Fruit fly (Drosophila melanogaster): ENCODE results near the gene ATP6AP2.

The ATP6AP2 gene

DNA sequence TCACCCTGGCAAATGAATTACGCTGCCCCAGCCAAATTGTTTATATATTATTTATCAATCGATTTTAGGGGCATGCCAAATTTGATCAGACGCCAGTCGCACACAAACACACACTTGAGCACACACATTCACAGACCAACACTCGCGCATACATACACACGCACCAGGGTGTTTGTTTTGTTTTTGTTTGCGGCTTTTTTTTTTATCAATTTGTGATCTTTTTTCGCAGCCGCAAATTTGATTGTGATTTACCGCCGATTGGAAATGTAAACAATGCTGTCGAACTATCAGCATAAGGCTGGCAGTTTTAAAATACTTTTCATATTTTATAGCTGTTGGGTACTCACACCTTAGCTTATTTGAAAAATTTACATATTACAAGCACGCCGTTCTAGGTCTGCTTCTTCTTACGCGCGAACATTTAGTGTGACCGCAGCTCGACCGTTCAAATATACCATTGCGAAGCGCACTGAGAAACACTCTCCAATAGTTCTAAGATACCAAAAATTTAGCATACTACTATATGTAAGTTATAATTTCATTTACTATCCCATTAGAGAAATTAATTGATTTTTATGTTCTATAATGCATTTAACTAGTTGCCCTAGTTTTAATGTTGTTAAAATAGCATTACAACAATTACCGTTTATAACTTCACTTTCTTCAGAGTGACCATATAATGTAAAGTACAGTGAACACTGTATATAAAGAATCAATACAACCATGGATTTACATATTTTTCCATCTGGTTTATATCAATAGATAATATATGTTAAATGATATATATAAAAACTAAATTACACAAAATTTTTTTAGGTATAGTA, 23.0 kb upstream of the ATP6AP2 start, which contains the start of gene pum:
Gene pum (minus strand): TSS at position 415 of the 824 bp plus-strand sequence.
- TF ChIP-seq Ada2b (GFP tag; IDR thresholded peaks at IDR 0.05) (peak; percentile 37; the same call in 1 of the 2 replicates), zen (tag; optimal IDR thresholded peaks at IDR 0.05) (peak; percentile 59), HLHmδ (GFP tag; optimal IDR thresholded peaks at IDR 0.05) (no peak), CG3407 (GFP tag; optimal IDR thresholded peaks at IDR 0.05) (no peak), fd96Cb (tag; optimal IDR thresholded peaks at IDR 0.05) (peak; percentile 21), rib (GFP tag; IDR thresholded peaks at IDR 0.05) (no peak), CG8924 (tag; optimal IDR thresholded peaks at IDR 0.05) (peak; percentile 75), gfzf (GFP tag; optimal IDR thresholded peaks at IDR 0.05) (peak; percentile 90), vnd (GFP tag; IDR thresholded peaks at IDR 0.05; ENCODE audit: partially characterized antibody) (no peak), dm (GFP tag; optimal IDR thresholded peaks at IDR 0.05) (peak; percentile 75), mirr (GFP tag; optimal IDR thresholded peaks at IDR 0.05) (no peak), CG3995 (GFP tag; optimal IDR thresholded peaks at IDR 0.05) (no peak), gcm (GFP tag; optimal IDR thresholded peaks at IDR 0.05) (peak; percentile 5), nom (GFP tag; optimal IDR thresholded peaks at IDR 0.05) (peak; percentile 85), CG13775 (GFP tag; optimal IDR thresholded peaks at IDR 0.05) (peak; percentile 18), CG17328 (GFP tag; IDR thresholded peaks at IDR 0.05) (peak; percentile 27; the same call in 1 of the 2 replicates), CG16779 (GFP tag; IDR thresholded peaks at IDR 0.05) (no peak), lmd (GFP tag; IDR thresholded peaks at IDR 0.05) (peak; percentile 8; the same call in 1 of the 2 replicates), CG10565 (GFP tag; optimal IDR thresholded peaks at IDR 0.05) (no peak), CG34422 (GFP tag; IDR thresholded peaks at IDR 0.05) (peak; percentile 77; the same call in 1 of the 3 replicates), Dp (GFP tag; optimal IDR thresholded peaks at IDR 0.05) (peak; percentile 65), Ets65A (GFP tag) (no peak), CG1647 (GFP tag; optimal IDR thresholded peaks at IDR 0.05) (no peak), unpg (GFP tag; optimal IDR thresholded peaks at IDR 0.05) (peak; percentile 38), Stat92E (GFP tag; optimal IDR thresholded peaks at IDR 0.05) (no peak), CG12391 (tag; optimal IDR thresholded peaks at IDR 0.05) (peak; percentile 57), CG9437 (GFP tag; optimal IDR thresholded peaks at IDR 0.05) (peak; percentile 45), CG33213 (GFP tag; optimal IDR thresholded peaks at IDR 0.05) (no peak), NC2β (GFP tag; optimal IDR thresholded peaks at IDR 0.05) (peak; percentile 10), stwl (tag; optimal IDR thresholded peaks at IDR 0.05) (peak; percentile 57), E2f1 (GFP tag; IDR thresholded peaks at IDR 0.05) (peak; percentile 38; the same call in 1 of the 2 replicates), CG8388 (GFP tag; optimal IDR thresholded peaks at IDR 0.05) (peak; percentile 24), CG30431 (GFP tag; optimal IDR thresholded peaks at IDR 0.05) (no peak), Opbp (GFP tag; IDR thresholded peaks at IDR 0.05; ENCODE audit: partially characterized antibody) (peak; percentile 53; the same call in 1 of the 3 replicates), Max (GFP tag; optimal IDR thresholded peaks at IDR 0.05) (peak; percentile 44), Meics (GFP tag; optimal IDR thresholded peaks at IDR 0.05) (peak; percentile 53), CG1602 (GFP tag; optimal IDR thresholded peaks at IDR 0.05) (peak; percentile 30), eve (GFP tag; optimal IDR thresholded peaks at IDR 0.05) (no peak), Chrac-16 (GFP tag; optimal IDR thresholded peaks at IDR 0.05) (peak; percentile 22), Hr3 (GFP tag; optimal IDR thresholded peaks at IDR 0.05) (peak; percentile 36), Atf6 (GFP tag; IDR thresholded peaks at IDR 0.05) (peak; percentile 37), CG17829 (tag; optimal IDR thresholded peaks at IDR 0.05) (peak; percentile 86), CG17361 (GFP tag; IDR thresholded peaks at IDR 0.05) (peak; percentile 80), CG9817 (tag; optimal IDR thresholded peaks at IDR 0.05) (peak; percentile 20), CG17186 (GFP tag; optimal IDR thresholded peaks at IDR 0.05) (peak; percentile 75), hb (GFP tag; IDR thresholded peaks at IDR 0.05; ENCODE audit: partially characterized antibody) (no peak), CG14014 (GFP tag; IDR thresholded peaks at IDR 0.05) (peak; percentile 68), MESR4 (GFP tag; optimal IDR thresholded peaks at IDR 0.05) (peak; percentile 35)
